Worm (Caenorhabditis elegans) whole organism, early embryonic: Measurements from ENCODE around the gene F49F1.18.

Experiments used
- B0310.2 ChIP-seq: sonication (generic microtip); optimal IDR thresholded peaks from 2 replicates; lab custom pipeline; 2016; ENCODE audit warnings: mild to moderate bottlenecking, missing genetic modification characterization, missing compliant biosample characterization
- F13C5.2 ChIP-seq: sonication (generic microtip); optimal IDR thresholded peaks from 2 replicates; lab custom pipeline; 2017; ENCODE audit warnings: mild to moderate bottlenecking, missing genetic modification characterization, inconsistent platforms, missing compliant biosample characterization
- aly-1 ChIP-seq: sonication (generic microtip); optimal IDR thresholded peaks from 2 replicates; lab custom pipeline; 2016; ENCODE audit warnings: missing genetic modification characterization, missing compliant biosample characterization
- ama-1 ChIP-seq: fragments of 150-350 bp; optimal IDR thresholded peaks from 2 replicates; lab custom pipeline; 2014
- ceh-13 ChIP-seq: fragments of 200-800 bp; sonication (Bioruptor generic); optimal IDR thresholded peaks from 2 replicates; lab custom pipeline; 2018; ENCODE audit warnings: mild to moderate bottlenecking, missing genetic modification characterization, missing compliant biosample characterization
- ceh-36 ChIP-seq: sonication (generic microtip); optimal IDR thresholded peaks from 2 replicates; lab custom pipeline; 2016; ENCODE audit warnings: missing genetic modification characterization, inconsistent platforms, missing compliant biosample characterization
- ets-7 ChIP-seq: sonication (generic microtip); optimal IDR thresholded peaks from 2 replicates; lab custom pipeline; 2016; ENCODE audit warnings: missing genotype, missing genetic modification characterization, missing compliant biosample characterization
- flt-1 ChIP-seq: fragments of 200-800 bp; sonication (Bioruptor generic); IDR thresholded peaks from 2 replicates; pipeline ENCODE4 v1.3.6; 2022; ENCODE audit warnings: missing genetic modification characterization, missing compliant biosample characterization
- hmbx-1 ChIP-seq: sonication (generic microtip); optimal IDR thresholded peaks from 2 replicates; lab custom pipeline; 2016; ENCODE audit warnings: mild to moderate bottlenecking, missing genetic modification characterization, missing compliant biosample characterization
- hmg-4 ChIP-seq: fragments of 200-800 bp; sonication (Bioruptor generic); optimal IDR thresholded peaks from 2 replicates; lab custom pipeline; 2018; ENCODE audit warnings: mild to moderate bottlenecking, missing genetic modification characterization, missing compliant biosample characterization
- hnd-1 ChIP-seq: sonication (generic microtip); optimal IDR thresholded peaks from 2 replicates; lab custom pipeline; 2016; ENCODE audit warnings: missing genetic modification characterization, missing compliant biosample characterization
- pes-1 ChIP-seq: fragments of 200-800 bp; sonication (Bioruptor generic); IDR thresholded peaks from 2 replicates; pipeline ENCODE4 v1.3.6; 2022; ENCODE audit warnings: missing genetic modification reagents, missing genetic modification characterization, missing compliant biosample characterization
- scrt-1 ChIP-seq: fragments of 200-800 bp; sonication (Bioruptor generic); IDR thresholded peaks from 2 replicates; pipeline ENCODE4 v1.3.6; 2022; ENCODE audit warnings: missing genetic modification characterization, missing compliant biosample characterization
- sea-1 ChIP-seq: fragments of 200-800 bp; sonication (Bioruptor generic); conservative IDR thresholded peaks from 2 replicates; pipeline ENCODE4 v1.3.6; 2022; ENCODE audit warnings: missing genetic modification characterization, missing compliant biosample characterization
- tbx-11 ChIP-seq: fragments of 200-800 bp; sonication (Bioruptor generic); IDR thresholded peaks from 2 replicates; pipeline ENCODE4 v1.3.6; 2022; ENCODE audit warnings: missing genetic modification characterization, missing compliant biosample characterization
- tbx-37 ChIP-seq: fragments of 200-800 bp; sonication (Bioruptor generic); conservative IDR thresholded peaks from 2 replicates; pipeline ENCODE4 v1.3.6; 2022; ENCODE audit warnings: missing genetic modification reagents, missing genetic modification characterization, missing compliant biosample characterization
- tra-4 ChIP-seq: sonication (generic microtip); optimal IDR thresholded peaks from 2 replicates; lab custom pipeline; 2017; ENCODE audit warnings: missing genetic modification characterization, missing compliant biosample characterization

F49F1.18 gene

DNA sequence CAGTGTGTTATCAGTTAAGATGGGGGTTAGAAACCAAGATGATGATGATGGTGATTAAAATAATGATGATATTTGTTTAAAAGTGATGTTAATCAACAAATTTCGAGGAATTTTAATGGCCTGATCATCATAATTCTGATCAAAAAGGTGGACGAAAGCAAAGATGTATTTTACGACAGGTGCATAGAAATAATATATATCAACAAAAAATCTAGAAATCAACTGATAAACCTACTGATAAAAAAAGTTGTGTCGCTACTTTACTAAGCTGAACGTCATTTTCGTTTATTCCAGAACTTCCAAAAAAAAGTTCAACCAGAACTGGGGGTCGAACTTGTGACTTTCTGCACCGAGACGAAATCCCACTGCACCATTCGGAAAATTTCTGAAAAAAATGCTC, 17.1 kb downstream of the F49F1.18 start, which contains the start of gene mul-1:
Gene mul-1, minus strand, starts transcription at position 84 of the 400 bp plus-strand sequence.
- TF ChIP-seq ama-1 (lab: Kevin White, UChicago) = no peak
- no peak for TF ChIP-seq sea-1
- no peak for TF ChIP-seq hmbx-1 (tag; lab: Kevin White, UChicago)
- TF ChIP-seq hmg-4 (GFP tag; lab: Kevin White, UChicago) = no peak
- no peak for TF ChIP-seq scrt-1 (GFP tag; lab: Robert Waterston, UW)
- TF ChIP-seq ets-7 (tag; lab: Kevin White, UChicago) = no peak
- TF ChIP-seq tbx-11 = no peak
- no peak for TF ChIP-seq tra-4 (tag; lab: Kevin White, UChicago)
- no peak for TF ChIP-seq F13C5.2 (tag; lab: Kevin White, UChicago)
- no peak for TF ChIP-seq flt-1
- TF ChIP-seq tbx-37 (GFP tag; lab: Robert Waterston, UW) = no peak
- no peak for TF ChIP-seq ceh-36 (tag; lab: Kevin White, UChicago)
- TF ChIP-seq aly-1 (tag; lab: Kevin White, UChicago) = no peak
- no peak for TF ChIP-seq ceh-13 (GFP tag; lab: Kevin White, UChicago)
- no peak for TF ChIP-seq pes-1
- TF ChIP-seq B0310.2 (tag; lab: Kevin White, UChicago) = no peak

ce11 chrIV:4121055-4121454, 19.1 kb downstream of the F49F1.18 start:
- TF ChIP-seq flt-1 = no peak
- no peak for TF ChIP-seq tbx-11
- no peak for TF ChIP-seq F13C5.2 (tag; lab: Kevin White, UChicago)
- no peak for TF ChIP-seq pes-1
- TF ChIP-seq hmbx-1 (tag; lab: Kevin White, UChicago) = no peak
- no peak for TF ChIP-seq B0310.2 (tag; lab: Kevin White, UChicago)
- TF ChIP-seq scrt-1 (GFP tag; lab: Robert Waterston, UW) = no peak

- TF ChIP-seq ama-1 (lab: Kevin White, UChicago) (no peak), aly-1 (tag; lab: Kevin White, UChicago) (no peak), scrt-1 (GFP tag; lab: Robert Waterston, UW) (no peak), hmg-4 (GFP tag; lab: Kevin White, UChicago) (no peak), F13C5.2 (tag; lab: Kevin White, UChicago) (no peak), B0310.2 (tag; lab: Kevin White, UChicago) (no peak), hmbx-1 (tag; lab: Kevin White, UChicago) (no peak), hnd-1 (tag; lab: Kevin White, UChicago) (no peak), ets-7 (tag; lab: Kevin White, UChicago) (no peak), ceh-13 (GFP tag; lab: Kevin White, UChicago) (no peak), flt-1 (no peak), tbx-37 (GFP tag; lab: Robert Waterston, UW) (no peak)
These were observed 19.9 kb downstream of the F49F1.18 start, which contains the start of gene F49F1.5 for ce11 chrIV:4120263-4120662. TSS of gene F49F1.5 (minus strand) at chrIV:4120415.

ce11 chrIV:4117432-4117831, 22.7 kb downstream of the F49F1.18 start, which contains the start of gene drd-50:
TSS of gene drd-50 (plus strand) at chrIV:4117732.
- TF ChIP-seq ceh-13 (GFP tag; lab: Kevin White, UChicago) (no peak), F13C5.2 (tag; lab: Kevin White, UChicago) (no peak), ama-1 (lab: Kevin White, UChicago) (no peak), tbx-11 (no peak), tbx-37 (GFP tag; lab: Robert Waterston, UW) (no peak)

DNA sequence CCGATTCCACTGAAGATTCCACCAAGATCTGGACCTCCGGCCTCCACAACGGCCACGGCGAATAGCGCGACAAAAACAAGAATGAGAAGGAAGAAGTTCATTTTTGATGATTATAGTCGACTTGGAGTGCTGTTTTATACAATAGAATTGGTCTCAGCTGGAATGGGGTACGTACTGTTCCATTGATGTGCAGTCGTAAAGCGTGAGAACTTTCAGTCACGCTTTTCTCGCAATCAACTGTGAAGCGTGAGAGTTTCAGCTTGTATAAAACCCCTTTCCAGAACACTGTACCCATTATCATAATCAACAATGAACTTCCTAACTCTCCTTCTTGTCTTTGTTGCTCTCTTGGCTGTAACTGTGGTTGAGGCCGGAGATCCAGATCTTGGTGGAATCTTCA, 24.5 kb downstream of the F49F1.18 start, which contains the start of the genes F49F1.4 and F49F1.2:
Gene F49F1.4, minus strand, starts transcription at position 101 of the 400 bp plus-strand sequence.
Gene F49F1.2, plus strand, starts transcription at position 310 of the 400 bp plus-strand sequence.
- TF ChIP-seq F13C5.2 (tag; lab: Kevin White, UChicago) (no peak), ceh-36 (tag; lab: Kevin White, UChicago) (no peak), ama-1 (lab: Kevin White, UChicago) (no peak)

- TF ChIP-seq ceh-36 (tag; lab: Kevin White, UChicago) (no peak), ama-1 (lab: Kevin White, UChicago) (no peak), hmg-4 (GFP tag; lab: Kevin White, UChicago) (no peak), ets-7 (tag; lab: Kevin White, UChicago) (no peak), sea-1 (no peak), scrt-1 (GFP tag; lab: Robert Waterston, UW) (no peak), ceh-13 (GFP tag; lab: Kevin White, UChicago) (no peak), tbx-11 (no peak), hmbx-1 (tag; lab: Kevin White, UChicago) (no peak), F13C5.2 (tag; lab: Kevin White, UChicago) (no peak), tbx-37 (GFP tag; lab: Robert Waterston, UW) (no peak), pes-1 (no peak), tra-4 (tag; lab: Kevin White, UChicago) (no peak)
These were observed 25.6 kb downstream of the F49F1.18 start, which contains the start of gene F49F1.15 for ce11 chrIV:4114526-4114925. TSS of gene F49F1.15 (minus strand) at chrIV:4114626.

DNA sequence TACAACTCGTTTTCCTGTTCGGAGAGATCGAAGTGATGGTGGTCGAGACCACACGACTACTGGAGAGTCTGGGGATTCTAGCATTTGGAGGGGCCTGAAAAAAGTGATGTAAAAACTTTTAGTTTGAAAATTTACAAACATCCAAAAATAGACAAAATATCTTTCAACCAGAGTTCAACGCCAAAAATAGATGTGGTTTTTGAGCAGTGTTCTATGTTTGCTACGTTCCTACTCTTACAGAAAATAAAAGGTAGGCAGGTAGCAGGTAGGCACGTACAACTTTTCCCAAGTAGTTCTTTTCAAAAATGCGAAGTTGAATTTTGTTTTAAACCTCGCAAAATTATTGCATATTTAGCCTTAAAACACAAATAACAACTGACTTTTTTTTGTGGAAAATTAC, 27.8 kb downstream of the F49F1.18 start, which contains the start of gene F49F1.14:
Gene F49F1.14, minus strand, starts transcription at position 101 of the 400 bp plus-strand sequence.
- no peak for TF ChIP-seq sea-1
- TF ChIP-seq pes-1 = no peak
- TF ChIP-seq aly-1 (tag; lab: Kevin White, UChicago) = no peak
- no peak for TF ChIP-seq tbx-37 (GFP tag; lab: Robert Waterston, UW)
- no peak for TF ChIP-seq B0310.2 (tag; lab: Kevin White, UChicago)
- no peak for TF ChIP-seq hmg-4 (GFP tag; lab: Kevin White, UChicago)
- TF ChIP-seq scrt-1 (GFP tag; lab: Robert Waterston, UW) = no peak
- no peak for TF ChIP-seq ets-7 (tag; lab: Kevin White, UChicago)
- no peak for TF ChIP-seq hmbx-1 (tag; lab: Kevin White, UChicago)
- no peak for TF ChIP-seq ceh-13 (GFP tag; lab: Kevin White, UChicago)
- TF ChIP-seq flt-1 = no peak
- TF ChIP-seq ama-1 (lab: Kevin White, UChicago) = no peak
- no peak for TF ChIP-seq F13C5.2 (tag; lab: Kevin White, UChicago)
- no peak for TF ChIP-seq tra-4 (tag; lab: Kevin White, UChicago)
- TF ChIP-seq ceh-36 (tag; lab: Kevin White, UChicago) = no peak
- TF ChIP-seq hnd-1 (tag; lab: Kevin White, UChicago) = no peak
- TF ChIP-seq tbx-11 = no peak
